Worm (Caenorhabditis elegans): ENCODE measurements around the gene F58D12.1.

F58D12.1 gene

DNA sequence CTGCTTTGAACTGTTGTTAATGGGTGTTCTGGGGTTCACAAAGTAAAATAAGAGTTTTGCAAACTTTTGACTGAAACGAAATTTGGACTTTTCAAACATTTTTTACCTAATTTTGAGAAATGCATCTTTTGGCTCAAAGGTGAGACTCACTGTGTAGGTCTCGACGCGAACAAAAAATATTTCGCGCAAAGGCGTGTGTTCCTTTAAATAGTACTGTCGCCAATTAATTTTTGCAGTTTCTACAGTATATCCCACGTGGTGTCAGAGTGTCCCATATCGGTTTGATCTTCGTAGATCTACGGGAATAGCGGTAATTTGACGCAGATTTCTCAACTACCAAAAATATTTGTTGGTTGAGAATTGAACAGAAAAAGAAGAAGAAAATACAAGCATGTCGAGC is 35.7 kb upstream of the F58D12.1 start:
- no peak for TF ChIP-seq ztf-11 (tag; optimal IDR thresholded peaks at IDR 0.05)

DNA sequence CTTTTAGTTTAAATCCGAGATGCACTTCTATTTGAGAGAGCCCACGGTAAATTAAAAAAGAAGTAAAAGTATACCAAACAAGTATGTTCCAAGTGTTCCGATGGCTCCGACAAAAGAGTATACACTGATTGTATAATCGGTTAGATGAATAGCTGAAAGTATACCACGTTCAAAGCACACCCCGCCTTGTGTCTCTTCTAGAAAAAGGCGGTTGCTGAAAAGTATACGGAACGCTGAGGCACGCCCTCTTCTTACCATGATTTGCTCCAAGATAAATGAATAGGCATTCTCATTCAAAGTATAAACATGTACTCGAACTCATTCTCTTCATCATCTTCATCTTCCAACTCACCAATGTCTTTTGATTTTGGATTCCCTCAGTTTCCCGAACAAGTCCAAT is 35.0 kb upstream of the F58D12.1 start, which contains the start of gene end-3:
Gene end-3, plus strand, starts transcription at position 301 of the 400 bp plus-strand sequence.
- no peak for TF ChIP-seq nhr-76 (tag; optimal IDR thresholded peaks at IDR 0.05)
- TF ChIP-seq lin-13 (tag; optimal IDR thresholded peaks at IDR 0.05) = no peak

- no peak for TF ChIP-seq sptf-1 (tag; optimal IDR thresholded peaks at IDR 0.05)
- TF ChIP-seq nhr-12 (tag; optimal IDR thresholded peaks at IDR 0.05) = no peak
- TF ChIP-seq ham-2 (GFP tag; optimal IDR thresholded peaks at IDR 0.05) = no peak
- no peak for TF ChIP-seq elt-1 (tag; optimal IDR thresholded peaks at IDR 0.05; ENCODE audit: borderline replicate concordance, insufficient read depth)
- TF ChIP-seq lin-32 (GFP tag; optimal IDR thresholded peaks at IDR 0.05) = no peak
- no peak for TF ChIP-seq snpc-4 (tag; optimal IDR thresholded peaks at IDR 0.05)
- TF ChIP-seq unc-120 (tag; optimal IDR thresholded peaks at IDR 0.05; ENCODE audit: poor library complexity, severe bottlenecking) = no peak
- TF ChIP-seq hlh-1 (tag; optimal IDR thresholded peaks at IDR 0.05) = no peak
- TF ChIP-seq drap-1 (GFP tag; optimal IDR thresholded peaks at IDR 0.05) = no peak
- no peak for TF ChIP-seq lsy-2 (tag; optimal IDR thresholded peaks at IDR 0.05)
- no peak for TF ChIP-seq tbx-8 (GFP tag; optimal IDR thresholded peaks at IDR 0.05)
- no peak for TF ChIP-seq zip-8 (tag; optimal IDR thresholded peaks at IDR 0.05)
- TF ChIP-seq unc-39 (tag; optimal IDR thresholded peaks at IDR 0.05) = no peak
- TF ChIP-seq unc-62 (GFP tag; optimal IDR thresholded peaks at IDR 0.05) = no peak
- no peak for TF ChIP-seq ceh-83 (GFP tag; optimal IDR thresholded peaks at IDR 0.05)
- TF ChIP-seq sem-2 (GFP tag; optimal IDR thresholded peaks at IDR 0.05) = no peak
Measured at ce11 chrV:14017476-14017875, 31.9 kb upstream of the F58D12.1 start, which contains the start of gene srh-308. srh-308 (minus strand) TSS chrV:14017576.

ce11 chrV:14018640-14019039 is 30.7 kb upstream of the F58D12.1 start, which contains the start of the genes mtl-2 and T08G5.1:
mtl-2 (minus strand) TSS chrV:14018673.
T08G5.1 (plus strand) TSS chrV:14018766.
- TF ChIP-seq nhr-2 (tag; optimal IDR thresholded peaks at IDR 0.05) (no peak), mep-1 (tag; optimal IDR thresholded peaks at IDR 0.05) (no peak), ham-2 (GFP tag; optimal IDR thresholded peaks at IDR 0.05) (no peak), nhr-12 (tag; optimal IDR thresholded peaks at IDR 0.05) (no peak), lin-32 (GFP tag; optimal IDR thresholded peaks at IDR 0.05) (no peak), elt-1 (tag; optimal IDR thresholded peaks at IDR 0.05; ENCODE audit: borderline replicate concordance, insufficient read depth) (no peak), nhr-237 (tag; optimal IDR thresholded peaks at IDR 0.05) (no peak), zip-8 (tag; optimal IDR thresholded peaks at IDR 0.05) (no peak), tbx-8 (GFP tag; optimal IDR thresholded peaks at IDR 0.05) (no peak), nhr-28 (tag; optimal IDR thresholded peaks at IDR 0.05) (no peak)

- TF ChIP-seq mls-2 (tag; optimal IDR thresholded peaks at IDR 0.05) (no peak), sptf-1 (tag; optimal IDR thresholded peaks at IDR 0.05) (no peak), ceh-39 (tag; optimal IDR thresholded peaks at IDR 0.05) (no peak), mep-1 (tag; optimal IDR thresholded peaks at IDR 0.05) (no peak), ceh-83 (GFP tag; optimal IDR thresholded peaks at IDR 0.05) (no peak), mab-5 (tag; optimal IDR thresholded peaks at IDR 0.05) (no peak), zip-8 (tag; optimal IDR thresholded peaks at IDR 0.05) (no peak), nhr-2 (tag; optimal IDR thresholded peaks at IDR 0.05) (no peak), unc-62 (GFP tag; optimal IDR thresholded peaks at IDR 0.05) (no peak), bed-3 (GFP tag; optimal IDR thresholded peaks at IDR 0.05) (no peak)
Measured at ce11 chrV:14023074-14023473, 26.3 kb upstream of the F58D12.1 start, which contains the start of gene T08G5.15. T08G5.15 (minus strand) TSS chrV:14023174.

ce11 chrV:14026194-14026593 is 23.2 kb upstream of the F58D12.1 start, which contains the start of gene T08G5.2:
T08G5.2 (minus strand) TSS chrV:14026294.
- no peak for TF ChIP-seq sem-2 (GFP tag; optimal IDR thresholded peaks at IDR 0.05)

ce11 chrV:14027384-14027783 is 22.0 kb upstream of the F58D12.1 start, which contains the start of gene T08G5.3:
T08G5.3 (minus strand) TSS chrV:14027484.
- TF ChIP-seq ceh-39 (tag; optimal IDR thresholded peaks at IDR 0.05) (no peak), sem-2 (GFP tag; optimal IDR thresholded peaks at IDR 0.05) (no peak), mep-1 (tag; optimal IDR thresholded peaks at IDR 0.05) (no peak), mab-5 (tag; optimal IDR thresholded peaks at IDR 0.05) (no peak), nhr-12 (tag; optimal IDR thresholded peaks at IDR 0.05) (no peak), elt-1 (tag; optimal IDR thresholded peaks at IDR 0.05; ENCODE audit: borderline replicate concordance, insufficient read depth) (no peak), drap-1 (GFP tag; optimal IDR thresholded peaks at IDR 0.05) (no peak), ceh-43 (GFP tag; optimal IDR thresholded peaks at IDR 0.05) (no peak), pha-4 (tag; optimal IDR thresholded peaks at IDR 0.05) (no peak), ham-2 (GFP tag; optimal IDR thresholded peaks at IDR 0.05) (no peak), snpc-4 (tag; optimal IDR thresholded peaks at IDR 0.05) (no peak)

All from whole organism, mixed stage, embryonic.